Worm (Caenorhabditis elegans) whole organism, L2 larva: ENCODE data around the gene srw-67.
A peak's percentile ranks its signal among the peaks of the same experiment; 100 is the strongest.

ENCODE experiments used
- C34F6.9 ChIP-seq: fragments of 150-350 bp; optimal IDR thresholded peaks from 2 replicates; lab custom pipeline; 2014; ENCODE audit warnings: missing biosample characterization, missing genetic modification characterization
- F13H6.1 ChIP-seq: sonication (generic microtip); optimal IDR thresholded peaks from 2 replicates; lab custom pipeline; 2016; ENCODE audit warnings: missing genetic modification characterization, missing compliant biosample characterization
- R02D3.7 ChIP-seq: fragments of 150-350 bp; optimal IDR thresholded peaks from 2 replicates; lab custom pipeline; 2014; ENCODE audit warnings: missing biosample characterization, missing genetic modification characterization
- Y55F3AM.14 ChIP-seq: fragments of 200-800 bp; sonication (Bioruptor generic); optimal IDR thresholded peaks from 2 replicates; lab custom pipeline; 2018; ENCODE audit warnings: mild to moderate bottlenecking, missing genetic modification characterization, missing compliant biosample characterization
- ZK546.5 ChIP-seq: sonication (generic microtip); optimal IDR thresholded peaks from 2 replicates; lab custom pipeline; 2017; ENCODE audit warnings: missing biosample characterization, missing genetic modification characterization
- alr-1 ChIP-seq: fragments of 150-350 bp; optimal IDR thresholded peaks from 2 replicates; lab custom pipeline; 2014; ENCODE audit warnings: missing biosample characterization, missing genetic modification characterization
- aly-2 ChIP-seq: fragments of 150-350 bp; optimal IDR thresholded peaks from 2 replicates; lab custom pipeline; 2014; ENCODE audit warnings: missing biosample characterization, missing genetic modification characterization
- ama-1 ChIP-seq: fragments of 150-350 bp; optimal IDR thresholded peaks from 2 replicates; lab custom pipeline; 2018; ENCODE audit warnings: inconsistent platforms
- blmp-1 ChIP-seq: sonication (generic microtip); optimal IDR thresholded peaks from 2 replicates; lab custom pipeline; 2017; ENCODE audit warnings: missing genetic modification characterization, mild to moderate bottlenecking, missing compliant biosample characterization, antibody characterized with exemption, moderate library complexity; ENCODE audit not compliant: insufficient read depth
- ceh-16 ChIP-seq: fragments of 150-350 bp; optimal IDR thresholded peaks from 2 replicates; lab custom pipeline; 2014; ENCODE audit warnings: missing biosample characterization, missing genetic modification characterization
- ceh-82 ChIP-seq: fragments of 150-350 bp; optimal IDR thresholded peaks from 2 replicates; lab custom pipeline; 2014; ENCODE audit warnings: missing biosample characterization, missing genetic modification characterization
- crh-2 ChIP-seq: sonication (generic microtip); optimal IDR thresholded peaks from 2 replicates; lab custom pipeline; 2017; ENCODE audit warnings: missing biosample characterization, missing genetic modification characterization
- dmd-4 ChIP-seq: sonication (generic microtip); optimal IDR thresholded peaks from 2 replicates; lab custom pipeline; 2017; ENCODE audit warnings: missing biosample characterization, missing genetic modification characterization
- egl-27 ChIP-seq: sonication (generic microtip); optimal IDR thresholded peaks from 3 replicates; lab custom pipeline; 2017; ENCODE audit warnings: missing biosample characterization, missing genetic modification reagents, missing genetic modification characterization
- elt-3 ChIP-seq: sonication (generic microtip); optimal IDR thresholded peaks from 2 replicates; lab custom pipeline; 2017; ENCODE audit warnings: missing biosample characterization, missing genetic modification characterization
- fos-1 ChIP-seq: fragments of 150-350 bp; optimal IDR thresholded peaks from 2 replicates; lab custom pipeline; 2014; ENCODE audit warnings: missing biosample characterization, missing genetic modification characterization
- gmeb-1 ChIP-seq: fragments of 150-350 bp; optimal IDR thresholded peaks from 2 replicates; lab custom pipeline; 2014; ENCODE audit warnings: missing biosample characterization, missing genetic modification characterization
- lin-11 ChIP-seq: fragments of 150-350 bp; sonication (generic microtip); optimal IDR thresholded peaks from 2 replicates; lab custom pipeline; 2014; ENCODE audit warnings: missing biosample characterization, missing genetic modification characterization, inconsistent platforms, mixed read lengths
- lin-13 ChIP-seq: fragments of 150-350 bp; optimal IDR thresholded peaks from 2 replicates; lab custom pipeline; 2014; ENCODE audit warnings: missing biosample characterization, missing genetic modification reagents, missing genetic modification characterization
- lsy-2 ChIP-seq, 2 experiments: fragments of 150-350 bp in 1 of 2; sonication (generic microtip) in 1 of 2; optimal IDR thresholded peaks; 2 replicates each; lab custom pipeline; 2014 to 2017; ENCODE audit warnings: missing biosample characterization in 2 of 2, missing genetic modification characterization in 2 of 2
- mab-5 ChIP-seq: fragments of 150-350 bp; optimal IDR thresholded peaks from 2 replicates; lab custom pipeline; 2014; ENCODE audit warnings: missing biosample characterization, missing genetic modification characterization
- mbf-1 ChIP-seq: sonication (generic microtip); optimal IDR thresholded peaks from 2 replicates; lab custom pipeline; 2017; ENCODE audit warnings: missing biosample characterization, missing genetic modification characterization
- mdl-1 ChIP-seq, 2 experiments: fragments of 150-350 bp in 1 of 2; sonication (generic microtip) in 1 of 2; optimal IDR thresholded peaks; 2 replicates each; lab custom pipeline; 2017; ENCODE audit warnings: missing biosample characterization in 2 of 2, missing genetic modification characterization in 2 of 2
- nhr-10 ChIP-seq: sonication (generic microtip); optimal IDR thresholded peaks from 2 replicates; lab custom pipeline; 2017; ENCODE audit warnings: missing biosample characterization, missing genetic modification characterization
- nhr-11 ChIP-seq: fragments of 150-350 bp; optimal IDR thresholded peaks from 2 replicates; lab custom pipeline; 2014; ENCODE audit warnings: missing biosample characterization, missing genetic modification characterization
- nhr-12 ChIP-seq: fragments of 150-350 bp; optimal IDR thresholded peaks from 2 replicates; lab custom pipeline; 2014; ENCODE audit warnings: missing biosample characterization, missing genetic modification characterization
- nhr-129 ChIP-seq: fragments of 150-350 bp; optimal IDR thresholded peaks from 2 replicates; lab custom pipeline; 2014; ENCODE audit warnings: missing biosample characterization, missing genetic modification characterization
- nhr-21 ChIP-seq: fragments of 150-350 bp; optimal IDR thresholded peaks from 2 replicates; lab custom pipeline; 2014; ENCODE audit warnings: missing biosample characterization, missing genetic modification characterization
- nhr-23 ChIP-seq: fragments of 150-350 bp; optimal IDR thresholded peaks from 2 replicates; lab custom pipeline; 2014; ENCODE audit warnings: missing biosample characterization, missing genetic modification reagents, missing genetic modification characterization
- nhr-237 ChIP-seq: fragments of 150-350 bp; optimal IDR thresholded peaks from 2 replicates; lab custom pipeline; 2014; ENCODE audit warnings: missing biosample characterization, missing genetic modification characterization
- nhr-25 ChIP-seq: fragments of 150-350 bp; sonication (generic microtip); optimal IDR thresholded peaks from 3 replicates; lab custom pipeline; 2014; ENCODE audit warnings: missing biosample characterization, missing genetic modification characterization
- nhr-6 ChIP-seq: fragments of 150-350 bp; optimal IDR thresholded peaks from 2 replicates; lab custom pipeline; 2014; ENCODE audit warnings: missing biosample characterization, missing genetic modification characterization
- nhr-77 ChIP-seq: fragments of 150-350 bp; optimal IDR thresholded peaks from 2 replicates; lab custom pipeline; 2014; ENCODE audit warnings: missing biosample characterization, missing genetic modification characterization
- peb-1 ChIP-seq: fragments of 150-350 bp; optimal IDR thresholded peaks from 2 replicates; lab custom pipeline; 2014; ENCODE audit warnings: missing biosample characterization, missing genetic modification characterization
- sem-4 ChIP-seq: fragments of 150-350 bp; optimal IDR thresholded peaks from 2 replicates; lab custom pipeline; 2014; ENCODE audit warnings: missing biosample characterization, missing genetic modification reagents, missing genetic modification characterization
- skn-1 ChIP-seq: sonication (generic microtip); optimal IDR thresholded peaks from 2 replicates; lab custom pipeline; 2017; ENCODE audit warnings: missing biosample characterization, missing genetic modification characterization
- sma-3 ChIP-seq: sonication (generic microtip); optimal IDR thresholded peaks from 2 replicates; lab custom pipeline; 2016; ENCODE audit warnings: missing genetic modification reagents, missing genetic modification characterization, missing compliant biosample characterization
- sma-9 ChIP-seq, 2 experiments: fragments of 150-350 bp in 1 of 2; sonication (generic microtip) in 1 of 2; optimal IDR thresholded peaks; 2 replicates each; lab custom pipeline; 2014 to 2016; ENCODE audit warnings: missing genetic modification characterization in 2 of 2, mild to moderate bottlenecking in 1 of 2, missing biosample characterization in 1 of 2, missing compliant biosample characterization in 1 of 2, missing genetic modification reagents in 1 of 2, moderate library complexity in 1 of 2
- snpc-4 ChIP-seq: fragments of 150-350 bp; optimal IDR thresholded peaks from 2 replicates; lab custom pipeline; 2014; ENCODE audit warnings: missing biosample characterization, missing genetic modification characterization
- unc-39 ChIP-seq: fragments of 150-350 bp; optimal IDR thresholded peaks from 2 replicates; lab custom pipeline; 2014; ENCODE audit warnings: missing biosample characterization, missing genetic modification characterization
- unc-55 ChIP-seq: fragments of 150-350 bp; sonication (generic microtip); optimal IDR thresholded peaks from 3 replicates; lab custom pipeline; 2014; ENCODE audit warnings: missing biosample characterization, missing genetic modification reagents, missing genetic modification characterization
- unc-62 ChIP-seq: fragments of 150-350 bp; optimal IDR thresholded peaks from 2 replicates; lab custom pipeline; 2014; ENCODE audit warnings: missing biosample characterization, missing genetic modification reagents, missing genetic modification characterization
- zag-1 ChIP-seq: fragments of 150-350 bp; optimal IDR thresholded peaks from 2 replicates; lab custom pipeline; 2014; ENCODE audit warnings: missing biosample characterization, missing genetic modification characterization
- ztf-11 ChIP-seq: sonication (generic microtip); optimal IDR thresholded peaks from 2 replicates; lab custom pipeline; 2017; ENCODE audit warnings: missing biosample characterization, missing genetic modification characterization
- ztf-4 ChIP-seq: fragments of 150-350 bp; optimal IDR thresholded peaks from 2 replicates; lab custom pipeline; 2014; ENCODE audit warnings: missing biosample characterization, missing genetic modification characterization

srw-67 gene

ce11 chrV:7434805-7435363, 17.4 kb downstream of the srw-67 start:
- TF ChIP-seq gmeb-1 (tag; lab: Kevin White, UChicago) (peak; percentile 16), ztf-4 (tag; lab: Kevin White, UChicago) (peak; percentile 6), dmd-4 (no peak), egl-27 (tag; lab: Kevin White, UChicago) (no peak), unc-55 (no peak), sma-3 (GFP tag; lab: Kevin White, UChicago) (no peak), lin-11 (no peak), ama-1 (peak; percentile 88), nhr-21 (tag; lab: Kevin White, UChicago) (no peak), nhr-237 (tag; lab: Kevin White, UChicago) (no peak), lin-13 (GFP tag; lab: Kevin White, UChicago) (no peak), nhr-10 (tag; lab: Kevin White, UChicago) (no peak), ceh-16 (tag; lab: Kevin White, UChicago) (no peak), nhr-6 (no peak), sma-9 (GFP tag; optimal IDR thresholded peaks at IDR 0.05; lab: Kevin White, UChicago) (peak; percentile 95), sma-9 (tag; optimal IDR thresholded peaks at IDR 0.05; lab: Kevin White, UChicago) (no peak), lsy-2 (tag; optimal IDR thresholded peaks at IDR 0.05; lab: Kevin White, UChicago) (peak in 1 of 2 experiments; percentile 71), nhr-25 (tag; lab: Kevin White, UChicago) (no peak), peb-1 (tag; lab: Kevin White, UChicago) (no peak), F13H6.1 (tag; lab: Kevin White, UChicago) (peak; percentile 64), mbf-1 (tag; lab: Kevin White, UChicago) (no peak), nhr-129 (tag; lab: Kevin White, UChicago) (peak; percentile 48), nhr-77 (tag; lab: Kevin White, UChicago) (no peak), crh-2 (peak; percentile 78), skn-1 (tag; lab: Kevin White, UChicago) (peak; percentile 34), blmp-1 (tag; lab: Kevin White, UChicago) (no peak), alr-1 (tag; lab: Kevin White, UChicago) (no peak), nhr-11 (no peak), ceh-82 (tag; lab: Kevin White, UChicago) (no peak), ztf-11 (tag; lab: Kevin White, UChicago) (no peak), nhr-23 (tag; lab: Kevin White, UChicago) (no peak), zag-1 (tag; lab: Kevin White, UChicago) (peak; percentile 37), unc-39 (no peak), snpc-4 (tag; lab: Kevin White, UChicago) (no peak), mab-5 (tag; lab: Kevin White, UChicago) (no peak), unc-62 (no peak), mdl-1 (tag; optimal IDR thresholded peaks at IDR 0.05; lab: Kevin White, UChicago) (peak; percentile 87 to 88), ZK546.5 (tag; lab: Kevin White, UChicago) (no peak), fos-1 (tag; lab: Kevin White, UChicago) (peak; percentile 49), C34F6.9 (tag; lab: Kevin White, UChicago) (peak; percentile 76), Y55F3AM.14 (no peak), elt-3 (no peak), nhr-12 (tag; lab: Kevin White, UChicago) (no peak), sem-4 (peak; percentile 46), R02D3.7 (tag; lab: Kevin White, UChicago) (no peak), aly-2 (no peak)
- TF ChIP-seq, all 48 proteins: peak for 14
